Worm (Caenorhabditis elegans) whole organism, L3 larva: ENCODE data around the gene C34F11.8.

Experiments
- ZK546.5 ChIP-seq: sonication (generic microtip); optimal IDR thresholded peaks from 2 replicates; lab custom pipeline; 2017; ENCODE audit warnings: missing biosample characterization, missing genetic modification characterization
- ceh-16 ChIP-seq: sonication (generic microtip); optimal IDR thresholded peaks from 2 replicates; lab custom pipeline; 2017; ENCODE audit warnings: missing biosample characterization, missing genetic modification characterization
- ceh-82 ChIP-seq: fragments of 150-350 bp; optimal IDR thresholded peaks from 2 replicates; lab custom pipeline; 2014; ENCODE audit warnings: missing biosample characterization, missing genetic modification characterization
- egl-27 ChIP-seq: sonication (generic microtip); optimal IDR thresholded peaks from 4 replicates; lab custom pipeline; 2017; ENCODE audit warnings: missing biosample characterization, missing genetic modification reagents, missing genetic modification characterization
- elt-1 ChIP-seq: fragments of 150-350 bp; optimal IDR thresholded peaks from 2 replicates; lab custom pipeline; 2014; ENCODE audit warnings: missing biosample characterization, missing genetic modification characterization
- elt-2 ChIP-seq: sonication (generic microtip); optimal IDR thresholded peaks from 2 replicates; lab custom pipeline; 2016; ENCODE audit warnings: missing genetic modification reagents, mild to moderate bottlenecking, missing genetic modification characterization, missing compliant biosample characterization
- elt-3 ChIP-seq, 3 experiments: fragments of 150-350 bp in 1 of 3; sonication (generic microtip) in 2 of 3; optimal IDR thresholded peaks; 2 replicates in 2 of 3; 4 replicates in 1 of 3; lab custom pipeline; 2014 to 2017; ENCODE audit warnings: missing biosample characterization in 3 of 3, missing genetic modification characterization in 3 of 3
- eor-1 ChIP-seq, 2 experiments: fragments of 150-350 bp; optimal IDR thresholded peaks; 2 replicates each; lab custom pipeline; 2014 to 2018; ENCODE audit warnings: missing biosample characterization in 2 of 2, missing genetic modification characterization in 2 of 2
- fkh-2 ChIP-seq: fragments of 150-350 bp; optimal IDR thresholded peaks from 2 replicates; lab custom pipeline; 2014; ENCODE audit warnings: missing biosample characterization, missing genetic modification reagents, missing genetic modification characterization
- hmg-11 ChIP-seq: sonication (generic microtip); optimal IDR thresholded peaks from 2 replicates; lab custom pipeline; 2016; ENCODE audit warnings: missing genetic modification characterization, missing compliant biosample characterization
- jun-1 ChIP-seq: fragments of 150-350 bp; optimal IDR thresholded peaks from 2 replicates; lab custom pipeline; 2014; ENCODE audit warnings: missing biosample characterization, missing genetic modification reagents, missing genetic modification characterization
- lin-15B ChIP-seq: fragments of 150-350 bp; optimal IDR thresholded peaks from 2 replicates; lab custom pipeline; 2014; ENCODE audit warnings: missing biosample characterization, missing genetic modification characterization
- lin-39 ChIP-seq: fragments of 150-350 bp; optimal IDR thresholded peaks from 2 replicates; lab custom pipeline; 2018; ENCODE audit warnings: missing biosample characterization, missing genetic modification reagents, missing genetic modification characterization
- lsy-12 ChIP-seq: sonication (generic microtip); optimal IDR thresholded peaks from 2 replicates; lab custom pipeline; 2016; ENCODE audit warnings: mild to moderate bottlenecking, missing genetic modification characterization, missing compliant biosample characterization
- mml-1 ChIP-seq: fragments of 150-350 bp; sonication (generic microtip); optimal IDR thresholded peaks from 3 replicates; lab custom pipeline; 2014; ENCODE audit warnings: missing biosample characterization, missing genetic modification characterization
- nfya-1 ChIP-seq: sonication (generic microtip); optimal IDR thresholded peaks from 2 replicates; lab custom pipeline; 2017; ENCODE audit warnings: missing genetic modification characterization, mild to moderate bottlenecking, missing compliant biosample characterization, antibody characterized with exemption, moderate library complexity; ENCODE audit not compliant: insufficient read depth
- nhr-23 ChIP-seq: fragments of 150-350 bp; optimal IDR thresholded peaks from 2 replicates; lab custom pipeline; 2014; ENCODE audit warnings: missing biosample characterization, missing genetic modification reagents, missing genetic modification characterization
- nhr-25 ChIP-seq: sonication (generic microtip); optimal IDR thresholded peaks from 2 replicates; lab custom pipeline; 2017; ENCODE audit warnings: missing biosample characterization, missing genetic modification characterization
- nhr-76 ChIP-seq: fragments of 150-350 bp; sonication (generic microtip); optimal IDR thresholded peaks from 5 replicates; lab custom pipeline; 2014; ENCODE audit warnings: missing biosample characterization, missing genetic modification characterization
- nhr-77 ChIP-seq: fragments of 150-350 bp; optimal IDR thresholded peaks from 2 replicates; lab custom pipeline; 2014; ENCODE audit warnings: missing biosample characterization, missing genetic modification characterization
- pha-4 ChIP-seq: fragments of 150-350 bp; optimal IDR thresholded peaks from 2 replicates; lab custom pipeline; 2014; ENCODE audit warnings: missing biosample characterization, missing genetic modification reagents, missing genetic modification characterization
- pqm-1 ChIP-seq: fragments of 150-350 bp; optimal IDR thresholded peaks from 2 replicates; lab custom pipeline; 2017; ENCODE audit warnings: missing biosample characterization, missing genetic modification characterization, inconsistent platforms
- snpc-4 ChIP-seq: fragments of 150-350 bp; optimal IDR thresholded peaks from 2 replicates; lab custom pipeline; 2014; ENCODE audit warnings: missing biosample characterization, missing genetic modification characterization
- tbx-2 ChIP-seq: sonication (generic microtip); optimal IDR thresholded peaks from 2 replicates; lab custom pipeline; 2016; ENCODE audit warnings: mild to moderate bottlenecking, missing genetic modification characterization, missing compliant biosample characterization
- unc-39 ChIP-seq: sonication (generic microtip); optimal IDR thresholded peaks from 4 replicates; lab custom pipeline; 2017; ENCODE audit warnings: missing biosample characterization, missing genetic modification characterization
- unc-62 ChIP-seq: fragments of 150-350 bp; sonication (generic microtip); optimal IDR thresholded peaks from 4 replicates; lab custom pipeline; 2014; ENCODE audit warnings: missing biosample characterization, missing genetic modification reagents, missing genetic modification characterization
- zag-1 ChIP-seq: fragments of 150-350 bp; optimal IDR thresholded peaks from 2 replicates; lab custom pipeline; 2014; ENCODE audit warnings: missing biosample characterization, missing genetic modification characterization
- ztf-11 ChIP-seq: fragments of 150-350 bp; optimal IDR thresholded peaks from 2 replicates; lab custom pipeline; 2014; ENCODE audit warnings: missing biosample characterization, missing genetic modification characterization
- ztf-4 ChIP-seq: fragments of 150-350 bp; optimal IDR thresholded peaks from 2 replicates; lab custom pipeline; 2014; ENCODE audit warnings: missing biosample characterization, missing genetic modification characterization

C34F11.8 gene

DNA sequence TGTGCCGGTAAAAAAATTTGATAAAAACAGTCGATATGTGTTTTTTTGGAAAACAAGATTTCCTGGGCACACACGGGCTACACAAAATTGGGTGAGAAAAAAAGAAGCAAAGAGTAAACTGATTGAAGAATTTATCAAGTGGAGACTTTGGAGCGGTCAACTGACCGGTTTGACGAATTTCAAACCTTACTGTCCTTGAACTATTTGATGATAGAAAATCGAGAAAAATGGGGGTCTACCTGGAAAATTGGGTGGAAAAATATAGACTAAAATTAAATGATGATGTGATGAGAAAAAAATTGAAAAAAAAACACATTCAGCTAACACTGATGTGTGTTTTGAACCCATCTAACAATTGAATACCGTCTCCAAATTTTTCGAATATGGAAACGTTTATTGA lies at the start of gene C34F11.8:
Gene C34F11.8, minus strand, starts transcription at position 135 of the 400 bp plus-strand sequence.
- no peak for TF ChIP-seq tbx-2
- TF ChIP-seq elt-2 (tag; lab: Kevin White, UChicago) = no peak
- TF ChIP-seq pha-4 (tag; lab: Kevin White, UChicago) = no peak
- peak; percentile 29 for TF ChIP-seq nhr-23
- TF ChIP-seq jun-1 (tag; lab: Kevin White, UChicago) = no peak

- TF ChIP-seq hmg-11 (no peak), lin-15B (tag; lab: Kevin White, UChicago) (no peak), jun-1 (tag; lab: Kevin White, UChicago) (no peak), ceh-16 (tag; lab: Kevin White, UChicago) (no peak), elt-2 (tag; lab: Kevin White, UChicago) (no peak), snpc-4 (no peak), tbx-2 (no peak), pqm-1 (no peak), elt-1 (no peak), egl-27 (tag; lab: Kevin White, UChicago) (no peak)
Observed at ce11 chrII:5255435-5255834, 44.7 kb upstream of the C34F11.8 start, which contains the start of gene frpr-4. Gene frpr-4, minus strand, starts transcription at chrII:5255535.

ce11 chrII:5246791-5247361 lies 36.1 kb upstream of the C34F11.8 start, which contains the start of gene ptr-6:
Gene ptr-6, minus strand, starts transcription at chrII:5246837.
- TF ChIP-seq nhr-23 (peak; percentile 28), mml-1 (tag; lab: Kevin White, UChicago) (no peak), egl-27 (tag; lab: Kevin White, UChicago) (no peak), nhr-77 (tag; lab: Kevin White, UChicago) (no peak), lin-15B (tag; lab: Kevin White, UChicago) (no peak), nhr-25 (tag; lab: Kevin White, UChicago) (peak; percentile 37), ceh-82 (tag; lab: Kevin White, UChicago) (no peak), elt-3 (tag; optimal IDR thresholded peaks at IDR 0.05; lab: Kevin White, UChicago) (no peak), unc-39 (tag; lab: Kevin White, UChicago) (no peak), fkh-2 (no peak), elt-1 (no peak), eor-1 (tag; optimal IDR thresholded peaks at IDR 0.05; lab: Kevin White, UChicago) (no peak), ztf-11 (tag; lab: Kevin White, UChicago) (no peak), nfya-1 (tag; lab: Kevin White, UChicago) (no peak)

ce11 chrII:5241560-5241959 lies 30.8 kb upstream of the C34F11.8 start, which contains the start of gene T16D1.1:
Gene T16D1.1, minus strand, starts transcription at chrII:5241660.
- no peak for TF ChIP-seq ceh-82 (tag; lab: Kevin White, UChicago)
- no peak for TF ChIP-seq nhr-76 (tag; lab: Kevin White, UChicago)
- TF ChIP-seq fkh-2 = no peak
- TF ChIP-seq unc-62 = no peak
- no peak for TF ChIP-seq unc-39 (tag; lab: Kevin White, UChicago)
- no peak for TF ChIP-seq eor-1 (tag; optimal IDR thresholded peaks at IDR 0.05; lab: Kevin White, UChicago)
- no peak for TF ChIP-seq ZK546.5 (tag; lab: Kevin White, UChicago)
- TF ChIP-seq lin-39 (tag; lab: Kevin White, UChicago) = no peak
- no peak for TF ChIP-seq lsy-12 (tag; lab: Kevin White, UChicago)
- no peak for TF ChIP-seq mml-1 (tag; lab: Kevin White, UChicago)

DNA sequence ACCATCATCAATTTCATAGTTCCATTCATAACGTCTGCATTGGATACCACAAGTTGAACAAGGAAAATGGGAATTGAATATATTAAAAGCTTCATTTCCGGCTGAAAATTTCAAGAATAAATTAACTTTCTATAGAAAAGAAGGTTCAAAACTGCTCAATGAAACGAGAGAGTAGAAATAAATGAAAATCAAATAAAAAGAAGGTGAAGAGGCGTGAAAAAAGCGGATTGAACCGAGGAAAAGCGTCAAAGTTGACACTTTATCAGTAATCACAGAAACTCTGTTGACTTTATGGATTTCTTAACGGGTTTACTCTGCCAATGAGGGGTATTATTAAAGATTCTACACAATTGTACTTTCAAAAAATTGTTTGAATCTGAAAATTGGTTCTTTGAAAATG lies 27.6 kb upstream of the C34F11.8 start, which contains the start of gene pho-4:
Gene pho-4, minus strand, starts transcription at position 101 of the 400 bp plus-strand sequence.
- TF ChIP-seq unc-39 (tag; lab: Kevin White, UChicago) (no peak), ceh-82 (tag; lab: Kevin White, UChicago) (no peak), nhr-23 (no peak), ztf-4 (tag; lab: Kevin White, UChicago) (no peak), unc-62 (no peak), snpc-4 (no peak)
- TF ChIP-seq, all 47 proteins: peak for 0

DNA sequence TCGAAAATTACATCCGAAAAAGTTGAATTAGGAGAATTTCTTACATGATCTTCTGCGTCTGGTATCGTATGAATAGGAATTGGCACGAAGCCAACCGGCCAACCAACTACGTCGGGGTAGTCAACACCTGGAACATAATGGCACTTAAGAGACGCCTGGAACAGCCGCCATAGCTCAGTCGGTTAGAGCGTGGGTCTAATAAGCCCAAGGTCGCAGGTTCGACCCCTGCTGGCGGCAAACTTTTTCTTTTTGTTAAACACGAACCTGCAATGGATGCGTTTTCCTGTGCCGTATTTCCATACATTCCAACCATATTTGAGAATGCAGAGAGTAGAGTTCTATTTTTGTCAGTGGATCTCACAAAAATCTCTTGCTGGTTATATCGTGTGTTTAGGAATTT lies 26.9 kb upstream of the C34F11.8 start:
- TF ChIP-seq elt-2 (tag; lab: Kevin White, UChicago) = peak; percentile 57
- TF ChIP-seq nfya-1 (tag; lab: Kevin White, UChicago) = peak; percentile 3
- TF ChIP-seq zag-1 (tag; lab: Kevin White, UChicago) = no peak
- peak; percentile 4 for TF ChIP-seq lsy-12 (tag; lab: Kevin White, UChicago)
- TF ChIP-seq pqm-1 = peak; percentile 26
- TF ChIP-seq, all 47 proteins: peak for 4
